Worm (Caenorhabditis elegans) whole organism, L1 larva: Measurements from ENCODE around the gene pbs-3.

ENCODE experiments used
- ces-1 ChIP-seq: fragments of 150-350 bp; optimal IDR thresholded peaks from 2 replicates; lab custom pipeline; 2014; ENCODE audit warnings: missing biosample characterization, missing genetic modification reagents, missing genetic modification characterization
- lir-3 ChIP-seq: sonication (generic microtip); optimal IDR thresholded peaks from 2 replicates; lab custom pipeline; 2016; ENCODE audit warnings: mild to moderate bottlenecking, missing genetic modification characterization, moderate library complexity, missing compliant biosample characterization; ENCODE audit not compliant: poor library complexity
- unc-30 ChIP-seq: sonication (generic microtip); optimal IDR thresholded peaks from 2 replicates; lab custom pipeline; 2017; ENCODE audit warnings: missing biosample characterization, missing genetic modification characterization

- no peak for TF ChIP-seq lir-3 (tag; lab: Kevin White, UChicago)
- TF ChIP-seq unc-30 (tag; lab: Kevin White, UChicago) = no peak
- TF ChIP-seq ces-1 (GFP tag; lab: Kevin White, UChicago) = no peak
Measured at ce11 chrII:4953289-4953688, 1.9 kb downstream of the pbs-3 start, which contains the start of gene ndx-3.
